Fruit fly (Drosophila melanogaster): ENCODE data around the gene CG14377.

dm6 chr3R:13379675-13380074 lies 18.0 kb upstream of the CG14377 start, which contains the start of the genes CG9813 and CG8870:
- TF ChIP-seq CG8159 (tag; optimal IDR thresholded peaks at IDR 0.05) (no peak), fd96Ca (GFP tag; IDR thresholded peaks at IDR 0.05) (no peak)

All from whole organism, pupa.